Worm (Caenorhabditis elegans): ENCODE measurements around the gene fbxa-196.

DNA sequence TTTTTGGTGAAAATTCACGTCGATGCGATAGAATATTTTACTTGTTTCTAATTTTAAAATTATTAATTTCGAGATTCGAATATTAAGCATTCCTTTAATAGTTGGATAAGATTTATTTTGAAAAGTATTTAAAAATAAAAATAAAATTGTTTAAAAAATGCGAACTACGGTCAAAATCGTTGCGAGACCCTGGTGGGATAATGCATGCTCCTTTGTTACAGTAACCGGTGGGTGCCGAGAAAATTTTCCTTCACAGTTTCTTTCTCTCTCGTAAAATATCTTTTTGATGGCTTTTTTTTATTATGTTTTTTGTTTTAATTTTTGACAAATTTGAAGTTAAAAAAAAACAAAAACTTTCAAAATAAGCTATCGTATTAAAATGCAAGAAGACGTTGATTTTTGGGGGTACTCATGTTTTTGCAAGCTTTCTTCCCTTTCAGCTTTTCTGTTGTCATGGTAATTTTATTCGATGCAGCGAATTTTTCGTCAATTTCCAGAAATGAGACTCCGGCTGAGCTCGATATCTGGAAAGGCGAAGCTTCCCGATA is 48.2 kb downstream of the fbxa-196 start, which contains the start of gene dgtr-1:
- TF ChIP-seq ztf-11 (tag; optimal IDR thresholded peaks at IDR 0.05) (no peak), mab-5 (tag; optimal IDR thresholded peaks at IDR 0.05) (no peak), nhr-76 (tag; optimal IDR thresholded peaks at IDR 0.05) (no peak), nhr-28 (tag; optimal IDR thresholded peaks at IDR 0.05) (no peak), ces-1 (GFP tag; optimal IDR thresholded peaks at IDR 0.05) (no peak), elt-3 (tag; optimal IDR thresholded peaks at IDR 0.05) (no peak), cnd-1 (tag; optimal IDR thresholded peaks at IDR 0.05) (no peak), elt-1 (tag; optimal IDR thresholded peaks at IDR 0.05; ENCODE audit: borderline replicate concordance, insufficient read depth) (no peak), lin-13 (tag; optimal IDR thresholded peaks at IDR 0.05) (no peak), lsy-2 (tag; optimal IDR thresholded peaks at IDR 0.05) (no peak), unc-39 (tag; optimal IDR thresholded peaks at IDR 0.05) (no peak), nhr-237 (tag; optimal IDR thresholded peaks at IDR 0.05) (no peak), unc-62 (GFP tag; optimal IDR thresholded peaks at IDR 0.05) (no peak), flh-1 (GFP tag; optimal IDR thresholded peaks at IDR 0.05) (no peak)
